Fruit fly (Drosophila melanogaster) whole organism, pupa: ENCODE measurements around the gene CG8142.
A peak's percentile ranks its signal among the peaks of the same experiment; 100 is the strongest.

Experiments used
- CG10348 ChIP-seq: fragments of 200-800 bp; sonication (Bioruptor generic); IDR thresholded peaks from 2 replicates; pipeline ENCODE4 v1.3.6; 2022; ENCODE audit warnings: missing biosample characterization, missing genetic modification characterization
- CG12605 ChIP-seq: fragments of 200-800 bp; sonication (Bioruptor generic); IDR thresholded peaks from 2 replicates; pipeline ENCODE4 v1.3.6; 2022; ENCODE audit warnings: missing biosample characterization, missing genetic modification characterization
- CG13204 ChIP-seq: fragments of 200-800 bp; sonication (Bioruptor generic); optimal IDR thresholded peaks from 2 replicates; lab custom pipeline; 2018; ENCODE audit warnings: missing biosample characterization, mild to moderate bottlenecking, missing genetic modification characterization, moderate library complexity
- CG14655 ChIP-seq: fragments of 200-800 bp; sonication (Bioruptor generic); optimal IDR thresholded peaks from 3 replicates; lab custom pipeline; 2017; ENCODE audit warnings: mild to moderate bottlenecking, missing biosample characterization, missing genetic modification reagents, missing genetic modification characterization
- CG15710 ChIP-seq: fragments of 200-800 bp; sonication (Bioruptor generic); optimal IDR thresholded peaks from 2 replicates; lab custom pipeline; 2018; ENCODE audit warnings: missing biosample characterization, mild to moderate bottlenecking, missing genetic modification characterization, moderate library complexity
- CG17806 ChIP-seq: fragments of 200-800 bp; sonication (Bioruptor generic); optimal IDR thresholded peaks from 2 replicates; lab custom pipeline; 2018; ENCODE audit warnings: missing biosample characterization, mild to moderate bottlenecking, missing genetic modification characterization, moderate library complexity
- CG32121 ChIP-seq: fragments of 200-800 bp; sonication (Bioruptor generic); IDR thresholded peaks from 2 replicates; pipeline ENCODE4 v1.3.6; 2022; ENCODE audit warnings: missing biosample characterization, missing genetic modification characterization
- CG34367 ChIP-seq: fragments of 200-800 bp; sonication (Bioruptor generic); optimal IDR thresholded peaks from 2 replicates; lab custom pipeline; 2018; ENCODE audit warnings: missing biosample characterization, mild to moderate bottlenecking, missing genetic modification characterization
- CG4496 ChIP-seq: fragments of 200-800 bp; sonication (Bioruptor generic); IDR thresholded peaks from 3 replicates; pipeline ENCODE4 v1.3.6; 2022; ENCODE audit warnings: missing biosample characterization, missing genetic modification characterization
- CG8159 ChIP-seq: fragments of 200-800 bp; sonication (Bioruptor generic); optimal IDR thresholded peaks from 3 replicates; lab custom pipeline; 2018; ENCODE audit warnings: missing biosample characterization, mild to moderate bottlenecking, missing genetic modification characterization, moderate library complexity
- CG8301 ChIP-seq: fragments of 200-800 bp; sonication (Bioruptor generic); optimal IDR thresholded peaks from 2 replicates; lab custom pipeline; 2018; ENCODE audit warnings: missing biosample characterization, mild to moderate bottlenecking, missing genetic modification characterization
- CG9948 ChIP-seq: fragments of 200-800 bp; sonication (Bioruptor generic); optimal IDR thresholded peaks from 2 replicates; lab custom pipeline; 2018; ENCODE audit warnings: missing biosample characterization, mild to moderate bottlenecking, missing genetic modification characterization, moderate library complexity
- D1 ChIP-seq: fragments of 200-800 bp; sonication (Bioruptor generic); optimal IDR thresholded peaks from 2 replicates; lab custom pipeline; 2018; ENCODE audit warnings: missing biosample characterization, mild to moderate bottlenecking, missing genetic modification characterization, moderate library complexity
- EcR ChIP-seq: fragments of 200-800 bp; sonication (Bioruptor generic); optimal IDR thresholded peaks from 3 replicates; lab custom pipeline; 2019; ENCODE audit warnings: missing biosample characterization, missing genetic modification characterization, mild to moderate bottlenecking, moderate library complexity, missing genetic modification reagents
- Ets98B ChIP-seq: fragments of 200-800 bp; sonication (Bioruptor generic); IDR thresholded peaks from 2 replicates; pipeline ENCODE4 v1.3.6; 2022; ENCODE audit warnings: missing biosample characterization, missing genetic modification characterization
- Pif1A ChIP-seq: fragments of 200-800 bp; sonication (Bioruptor generic); optimal IDR thresholded peaks from 3 replicates; lab custom pipeline; 2016; ENCODE audit warnings: missing biosample characterization, missing genetic modification characterization
- Pif1B ChIP-seq: fragments of 200-800 bp; sonication (Bioruptor generic); optimal IDR thresholded peaks from 3 replicates; lab custom pipeline; 2016; ENCODE audit warnings: missing biosample characterization, missing genetic modification characterization
- Snoo ChIP-seq: fragments of 200-800 bp; sonication (Bioruptor generic); optimal IDR thresholded peaks from 3 replicates; lab custom pipeline; 2017; ENCODE audit warnings: missing biosample characterization, mild to moderate bottlenecking, missing genetic modification characterization, inconsistent platforms
- fd96Ca ChIP-seq: fragments of 200-800 bp; sonication (Bioruptor generic); IDR thresholded peaks from 3 replicates; pipeline ENCODE4 v1.3.6; 2022; ENCODE audit warnings: missing biosample characterization, missing genetic modification characterization
- gl ChIP-seq: fragments of 200-800 bp; sonication (Bioruptor generic); optimal IDR thresholded peaks from 2 replicates; lab custom pipeline; 2018; ENCODE audit warnings: missing biosample characterization, mild to moderate bottlenecking, missing genetic modification characterization
- rn ChIP-seq: fragments of 200-800 bp; sonication (Bioruptor generic); IDR thresholded peaks from 2 replicates; pipeline ENCODE4 v1.3.6; 2022; ENCODE audit warnings: missing biosample characterization, missing genetic modification characterization

The CG8142 gene

dm6 chrX:17886107-17886448 is 41.6 kb upstream of the CG8142 start:
- TF ChIP-seq CG15710 (tag; lab: Kevin White, UChicago) (no peak), CG8301 (tag; lab: Kevin White, UChicago) (no peak), CG4496 (GFP tag; lab: Robert Waterston, UW) (no peak)
- TF ChIP-seq, all 21 proteins: peak for 0

dm6 chrX:17885295-17885694 is 40.8 kb upstream of the CG8142 start:
- TF ChIP-seq Snoo (tag; lab: Kevin White, UChicago) (no peak), EcR (GFP tag; lab: Kevin White, UChicago) (peak; percentile 37)

- TF ChIP-seq D1, result no peak
- no peak for TF ChIP-seq CG17806
- 0 out of 3 replicates have a peak, but pooled peaks have one; percentile 12 for TF ChIP-seq CG4496 (GFP tag; lab: Robert Waterston, UW)
Measured at dm6 chrX:17884567-17884966, 40.1 kb upstream of the CG8142 start.

dm6 chrX:17883418-17883817 is 38.9 kb upstream of the CG8142 start, which contains the start of gene CG12985:
TSS of gene CG12985 (plus strand) at chrX:17883718.
- TF ChIP-seq CG15710 (tag; lab: Kevin White, UChicago) (no peak), EcR (GFP tag; lab: Kevin White, UChicago) (no peak), D1 (no peak), CG4496 (GFP tag; lab: Robert Waterston, UW) (no peak), fd96Ca (GFP tag; lab: Robert Waterston, UW) (no peak), CG12605 (GFP tag; lab: Robert Waterston, UW) (no peak)

dm6 chrX:17882769-17883168 is 38.3 kb upstream of the CG8142 start:
- TF ChIP-seq D1 (no peak), CG32121 (GFP tag; lab: Robert Waterston, UW) (no peak), CG14655 (no peak), Pif1A (no peak), CG12605 (GFP tag; lab: Robert Waterston, UW) (no peak)

dm6 chrX:17881138-17882121 is 36.9 kb upstream of the CG8142 start:
- TF ChIP-seq CG12605 (GFP tag; lab: Robert Waterston, UW) (0 out of 2 replicates have a peak, but pooled peaks have one; percentile 33), CG15710 (tag; lab: Kevin White, UChicago) (peak; percentile 38), fd96Ca (GFP tag; lab: Robert Waterston, UW) (peak; percentile 90), rn (GFP tag; lab: Robert Waterston, UW) (peak; percentile 68), CG8159 (peak; percentile 25), D1 (no peak), CG10348 (GFP tag; lab: Robert Waterston, UW) (0 out of 2 replicates have a peak, but pooled peaks have one; percentile 44), CG13204 (peak; percentile 66), EcR (GFP tag; lab: Kevin White, UChicago) (peak; percentile 81), Ets98B (GFP tag; lab: Robert Waterston, UW) (peak; percentile 86), CG8301 (tag; lab: Kevin White, UChicago) (peak; percentile 67), CG9948 (tag; lab: Kevin White, UChicago) (peak; percentile 27), CG17806 (peak; percentile 21), Pif1B (GFP tag; lab: Kevin White, UChicago) (no peak), CG32121 (GFP tag; lab: Robert Waterston, UW) (peak; percentile 78; the same call in 1 of the 2 replicates), CG34367 (tag; lab: Kevin White, UChicago) (no peak), CG4496 (GFP tag; lab: Robert Waterston, UW) (peak; percentile 89), Pif1A (peak; percentile 9), CG14655 (peak; percentile 62), Snoo (tag; lab: Kevin White, UChicago) (peak; percentile 53), gl (no peak)

- TF ChIP-seq CG15710 (tag; lab: Kevin White, UChicago) (peak; percentile 81), CG8159 (peak; percentile 76), CG10348 (GFP tag; lab: Robert Waterston, UW) (peak; percentile 84), gl (peak; percentile 56), CG14655 (peak; percentile 82), CG8301 (tag; lab: Kevin White, UChicago) (peak; percentile 85), fd96Ca (GFP tag; lab: Robert Waterston, UW) (peak; percentile 95), CG17806 (peak; percentile 70), CG13204 (peak; percentile 75), CG9948 (tag; lab: Kevin White, UChicago) (peak; percentile 81), rn (GFP tag; lab: Robert Waterston, UW) (peak; percentile 79), CG34367 (tag; lab: Kevin White, UChicago) (peak; percentile 78), D1 (no peak), Snoo (tag; lab: Kevin White, UChicago) (peak; percentile 92), Ets98B (GFP tag; lab: Robert Waterston, UW) (peak; percentile 94), Pif1A (peak; percentile 79), Pif1B (GFP tag; lab: Kevin White, UChicago) (peak; percentile 84), CG4496 (GFP tag; lab: Robert Waterston, UW) (peak; percentile 97), CG32121 (GFP tag; lab: Robert Waterston, UW) (peak; percentile 95), CG12605 (GFP tag; lab: Robert Waterston, UW) (peak; percentile 90), EcR (GFP tag; lab: Kevin White, UChicago) (no peak)
Measured at dm6 chrX:17880269-17880889, 35.9 kb upstream of the CG8142 start.
